Worm (Caenorhabditis elegans) whole organism, L1 larva: ENCODE results near the gene Y9C9A.16.

ENCODE experiments used
- alr-1 ChIP-seq: fragments of 200-800 bp; sonication (Bioruptor generic); optimal IDR thresholded peaks from 2 replicates; lab custom pipeline; 2018; ENCODE audit warnings: borderline replicate concordance, mild to moderate bottlenecking, missing genetic modification characterization, missing compliant biosample characterization
- ama-1 ChIP-seq: fragments of 150-350 bp; optimal IDR thresholded peaks from 2 replicates; lab custom pipeline; 2014
- ces-1 ChIP-seq: fragments of 150-350 bp; optimal IDR thresholded peaks from 2 replicates; lab custom pipeline; 2014; ENCODE audit warnings: missing biosample characterization, missing genetic modification reagents, missing genetic modification characterization
- dsc-1 ChIP-seq: sonication (generic microtip); optimal IDR thresholded peaks from 2 replicates; lab custom pipeline; 2016; ENCODE audit warnings: mild to moderate bottlenecking, missing genetic modification characterization, missing compliant biosample characterization
- fkh-10 ChIP-seq: sonication (generic microtip); optimal IDR thresholded peaks from 2 replicates; lab custom pipeline; 2017; ENCODE audit warnings: missing biosample characterization, missing genetic modification reagents, missing genetic modification characterization
- jun-1 ChIP-seq: fragments of 150-350 bp; optimal IDR thresholded peaks from 2 replicates; lab custom pipeline; 2014; ENCODE audit warnings: missing biosample characterization, missing genetic modification reagents, missing genetic modification characterization
- nhr-237 ChIP-seq: fragments of 150-350 bp; optimal IDR thresholded peaks from 2 replicates; lab custom pipeline; 2014; ENCODE audit warnings: missing biosample characterization, missing genetic modification characterization
- pqm-1 ChIP-seq: sonication (generic microtip); optimal IDR thresholded peaks from 3 replicates; lab custom pipeline; 2017; ENCODE audit warnings: missing biosample characterization, missing genetic modification characterization
- skn-1 ChIP-seq: fragments of 150-350 bp; optimal IDR thresholded peaks from 2 replicates; lab custom pipeline; 2014; ENCODE audit warnings: missing biosample characterization, missing genetic modification characterization
- unc-30 ChIP-seq: sonication (generic microtip); optimal IDR thresholded peaks from 2 replicates; lab custom pipeline; 2017; ENCODE audit warnings: missing biosample characterization, missing genetic modification characterization
- ztf-4 ChIP-seq: fragments of 150-350 bp; optimal IDR thresholded peaks from 2 replicates; lab custom pipeline; 2014; ENCODE audit warnings: missing biosample characterization, missing genetic modification characterization

- no peak for TF ChIP-seq jun-1
- no peak for TF ChIP-seq pqm-1 (tag; lab: Kevin White, UChicago)
- TF ChIP-seq dsc-1 (tag; lab: Kevin White, UChicago): no peak
- no peak for TF ChIP-seq nhr-237 (tag; lab: Kevin White, UChicago)
- no peak for TF ChIP-seq alr-1 (tag; lab: Kevin White, UChicago)
- TF ChIP-seq fkh-10 (GFP tag; lab: Kevin White, UChicago): no peak
- TF ChIP-seq ces-1 (GFP tag; lab: Kevin White, UChicago): no peak
- no peak for TF ChIP-seq ama-1 (lab: Kevin White, UChicago)
- no peak for TF ChIP-seq skn-1 (tag; lab: Kevin White, UChicago)
- no peak for TF ChIP-seq unc-30 (tag; lab: Kevin White, UChicago)
- no peak for TF ChIP-seq ztf-4 (tag; lab: Kevin White, UChicago)
Measured at ce11 chrIV:4981027-4981426, 5.1 kb upstream of the Y9C9A.16 start, which contains the start of gene srz-24.
